Fruit fly (Drosophila melanogaster) whole organism, pupa: ENCODE data around the gene hdm.

Source experiments
- CG17806 ChIP-seq: fragments of 200-800 bp; sonication (Bioruptor generic); optimal IDR thresholded peaks from 2 replicates; lab custom pipeline; 2018; ENCODE audit warnings: missing biosample characterization, mild to moderate bottlenecking, missing genetic modification characterization, moderate library complexity
- CG32121 ChIP-seq: fragments of 200-800 bp; sonication (Bioruptor generic); IDR thresholded peaks from 2 replicates; pipeline ENCODE4 v1.3.6; 2022; ENCODE audit warnings: missing biosample characterization, missing genetic modification characterization
- Ets98B ChIP-seq: fragments of 200-800 bp; sonication (Bioruptor generic); IDR thresholded peaks from 2 replicates; pipeline ENCODE4 v1.3.6; 2022; ENCODE audit warnings: missing biosample characterization, missing genetic modification characterization
- Pif1A ChIP-seq: fragments of 200-800 bp; sonication (Bioruptor generic); optimal IDR thresholded peaks from 3 replicates; lab custom pipeline; 2016; ENCODE audit warnings: missing biosample characterization, missing genetic modification characterization
- fd96Ca ChIP-seq: fragments of 200-800 bp; sonication (Bioruptor generic); IDR thresholded peaks from 3 replicates; pipeline ENCODE4 v1.3.6; 2022; ENCODE audit warnings: missing biosample characterization, missing genetic modification characterization

DNA sequence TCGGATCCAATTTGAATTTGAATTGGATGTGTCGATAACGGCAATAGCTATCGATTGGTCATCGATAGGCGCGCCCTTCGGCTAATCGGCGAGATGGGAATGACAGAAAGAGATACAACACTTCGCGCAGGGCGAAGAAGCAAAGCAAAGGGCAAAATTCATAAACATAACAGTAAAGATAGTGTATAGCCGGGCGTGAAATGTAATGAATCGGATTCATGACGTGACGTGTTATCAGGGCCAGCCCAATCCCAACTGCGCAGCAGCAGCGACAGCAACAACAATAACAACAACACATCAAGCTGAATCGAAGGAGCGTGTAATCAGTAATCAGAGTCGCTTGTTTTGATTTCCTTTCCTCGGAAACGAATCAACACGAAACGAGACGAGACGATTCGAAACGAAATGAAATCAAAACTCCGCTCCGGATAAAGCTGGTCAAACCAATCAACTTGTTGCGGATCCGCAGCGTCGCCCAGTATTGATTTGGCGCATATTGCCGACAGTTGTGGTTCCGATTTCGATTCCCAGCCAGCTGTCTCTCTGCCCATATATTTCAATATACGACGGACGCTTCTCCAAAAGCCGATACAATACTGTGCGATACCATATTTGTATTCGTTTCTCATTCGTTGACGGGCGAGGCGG lies 7.8 kb downstream of the hdm start, which contains the start of gene snz:
- no peak; the same call in 1 of the 2 replicates for TF ChIP-seq Ets98B (GFP tag; lab: Robert Waterston, UW)
- TF ChIP-seq fd96Ca (GFP tag; lab: Robert Waterston, UW), result no peak
- no peak for TF ChIP-seq Pif1A (GFP tag; lab: Kevin White, UChicago)
- no peak for TF ChIP-seq CG17806 (tag; lab: Kevin White, UChicago)
- TF ChIP-seq CG32121 (GFP tag; lab: Robert Waterston, UW), result no peak
